Worm (Caenorhabditis elegans): Measurements from ENCODE around the gene gldi-2.
A peak's percentile ranks its signal among the peaks of the same experiment; 100 is the strongest.

- TF ChIP-seq ama-1 (optimal IDR thresholded peaks at IDR 0.05) (no peak), nhr-28 (tag; optimal IDR thresholded peaks at IDR 0.05) (peak; percentile 74), lin-29 (GFP tag; IDR thresholded peaks at IDR 0.05) (no peak), spr-1 (tag; optimal IDR thresholded peaks at IDR 0.05) (no peak), fkh-10 (GFP tag; optimal IDR thresholded peaks at IDR 0.05) (no peak), dve-1 (tag; optimal IDR thresholded peaks at IDR 0.05; ENCODE audit: insufficient read depth) (peak; percentile 67), lim-7 (GFP tag; IDR thresholded peaks at IDR 0.05) (no peak), ceh-82 (tag; optimal IDR thresholded peaks at IDR 0.05) (no peak), unc-130 (GFP tag; optimal IDR thresholded peaks at IDR 0.05) (no peak)
Observed at ce11 chrII:6827388-6827787, 44.2 kb downstream of the gldi-2 start.
